Worm (Caenorhabditis elegans) whole organism, L4/young adult: ENCODE measurements around the gene T05A7.1.

Experiments used
- W03F9.2 ChIP-seq: fragments of 150-350 bp; optimal IDR thresholded peaks from 2 replicates; lab custom pipeline; 2014; ENCODE audit warnings: missing biosample characterization, missing genetic modification characterization
- him-1 ChIP-seq: sonication (generic microtip); optimal IDR thresholded peaks from 2 replicates; lab custom pipeline; 2016; ENCODE audit warnings: missing genotype, missing genetic modification reagents, missing genetic modification characterization, missing compliant biosample characterization

DNA sequence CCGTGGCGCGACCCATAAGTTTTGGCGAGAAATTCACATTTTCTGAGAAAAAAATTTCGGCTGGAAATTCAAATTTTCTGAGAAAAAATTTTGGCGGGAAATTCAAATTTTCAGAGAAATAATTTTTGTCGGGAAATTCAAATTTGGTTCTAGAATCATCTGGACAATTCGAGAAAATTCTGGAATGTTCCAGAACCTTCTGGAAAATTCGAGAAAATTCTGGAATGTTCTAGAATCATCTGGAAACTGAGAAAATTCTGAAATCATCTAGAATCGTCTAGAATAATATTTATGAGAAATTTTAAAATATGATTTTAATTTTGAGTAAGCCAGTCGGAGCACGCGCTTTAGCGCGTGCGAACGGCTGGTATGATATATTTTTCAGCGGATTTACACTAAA lies 6.8 kb downstream of the T05A7.1 start:
- TF ChIP-seq him-1 (tag; lab: Kevin White, UChicago) (no peak), W03F9.2 (no peak)
